Worm (Caenorhabditis elegans): ENCODE data around the gene C32H11.4.
"Not testable (repeated sequence)": the region's sequence is repeated elsewhere in the genome, so short reads cannot be mapped to it uniquely, and the experiment has no call there.

The C32H11.4 gene

DNA sequence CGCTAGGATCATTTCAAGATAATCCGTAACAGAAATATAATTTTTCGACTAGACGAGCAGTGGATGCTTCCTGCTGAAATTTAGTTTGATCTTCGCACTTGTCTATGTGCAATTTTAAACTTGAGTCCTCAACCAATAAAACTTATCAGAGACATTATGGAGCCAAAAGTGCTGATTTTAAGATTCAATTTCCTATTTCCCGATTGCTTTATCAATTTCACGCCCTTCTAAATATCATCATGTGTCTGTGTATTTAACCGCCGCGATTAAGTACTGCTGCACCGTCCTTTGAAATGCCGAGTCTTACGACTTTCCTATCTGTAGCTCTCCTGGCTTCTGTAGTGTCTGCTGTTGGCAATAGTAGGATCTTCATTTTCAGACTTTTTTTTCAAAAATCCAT lies at the start of gene C32H11.4:
Gene C32H11.4 (plus strand): TSS at position 238 of the 400 bp plus-strand sequence.
- TF ChIP-seq ceh-6 (GFP tag; optimal IDR thresholded peaks at IDR 0.05) (no peak), F13H6.1 (tag; optimal IDR thresholded peaks at IDR 0.05) (no peak), tbx-7 (tag; optimal IDR thresholded peaks at IDR 0.05) (no peak), pax-1 (tag; optimal IDR thresholded peaks at IDR 0.05) (no peak), hlh-15 (tag; optimal IDR thresholded peaks at IDR 0.05) (no peak), gmeb-2 (tag; optimal IDR thresholded peaks at IDR 0.05) (no peak), elt-4 (tag; optimal IDR thresholded peaks at IDR 0.05) (no peak), hlh-13 (GFP tag; optimal IDR thresholded peaks at IDR 0.05) (no peak), che-1 (tag; optimal IDR thresholded peaks at IDR 0.05) (no peak), tbx-2 (tag; optimal IDR thresholded peaks at IDR 0.05) (no peak), ahr-1 (tag; optimal IDR thresholded peaks at IDR 0.05) (no peak), dmd-4 (tag; optimal IDR thresholded peaks at IDR 0.05; ENCODE audit: borderline replicate concordance) (no peak), unc-42 (tag; optimal IDR thresholded peaks at IDR 0.05) (no peak), Y22D7AL.16 (tag; optimal IDR thresholded peaks at IDR 0.05) (no peak), ceh-14 (tag; optimal IDR thresholded peaks at IDR 0.05) (no peak), ets-4 (tag; optimal IDR thresholded peaks at IDR 0.05) (no peak), ama-1 (optimal IDR thresholded peaks at IDR 0.05) (no peak), madf-2 (tag; optimal IDR thresholded peaks at IDR 0.05) (no peak)

DNA sequence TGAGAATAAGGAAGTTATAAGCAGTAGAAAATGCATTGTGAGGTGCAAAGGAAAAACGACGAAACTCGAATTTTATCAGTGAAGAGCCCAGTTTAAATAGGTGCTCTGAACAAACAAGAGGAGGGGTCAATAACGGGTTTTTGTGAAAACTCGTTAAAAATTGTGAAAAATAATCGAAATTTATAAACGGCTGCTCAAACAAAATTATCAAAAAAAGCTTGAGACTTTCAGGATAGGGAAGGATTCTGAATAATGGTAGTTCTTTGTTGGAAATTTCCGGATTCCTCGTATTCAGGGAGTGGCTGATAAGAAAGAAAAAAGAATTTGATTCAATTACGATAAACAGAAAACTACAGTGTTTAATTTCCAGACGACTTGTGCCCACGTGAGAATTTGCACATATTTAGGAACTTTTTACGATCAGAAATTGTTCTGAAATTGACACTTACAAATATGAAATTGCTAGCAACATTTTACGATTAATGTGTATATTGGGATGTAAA lies 49.6 kb upstream of the C32H11.4 start, which contains the start of gene clec-187:
Gene clec-187 (minus strand): TSS at position 51 of the 503 bp plus-strand sequence.
- TF ChIP-seq pat-9 (tag; optimal IDR thresholded peaks at IDR 0.05) (no peak), ceh-24 (tag; optimal IDR thresholded peaks at IDR 0.05) (no peak), hlh-13 (GFP tag; optimal IDR thresholded peaks at IDR 0.05) (no peak), che-1 (tag; optimal IDR thresholded peaks at IDR 0.05) (no peak), mec-3 (tag; optimal IDR thresholded peaks at IDR 0.05; ENCODE audit: borderline replicate concordance) (no peak), pqm-1 (tag; optimal IDR thresholded peaks at IDR 0.05) (no peak), dve-1 (tag; optimal IDR thresholded peaks at IDR 0.05) (no peak), ama-1 (optimal IDR thresholded peaks at IDR 0.05) (no peak)

DNA sequence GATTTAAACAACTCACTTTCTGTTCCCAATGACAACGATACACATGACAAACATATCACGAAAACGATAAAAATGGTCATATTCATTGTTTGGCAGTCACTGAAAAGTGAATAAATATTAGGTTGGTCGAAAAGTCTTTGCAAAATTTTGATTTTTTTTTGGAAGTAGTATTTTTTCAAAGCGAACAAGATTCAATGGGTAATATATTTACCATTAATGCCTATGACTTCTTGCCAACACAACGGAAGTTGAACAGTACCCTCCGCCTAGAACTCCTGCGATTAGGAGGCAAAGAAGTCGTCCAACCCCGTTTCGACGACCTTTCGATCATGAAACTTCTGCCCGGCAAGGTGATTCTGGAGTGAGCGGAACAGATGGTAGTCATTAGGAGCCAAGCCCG lies 45.8 kb upstream of the C32H11.4 start, which contains the start of gene ZK896.1:
Gene ZK896.1 (minus strand): TSS at position 101 of the 400 bp plus-strand sequence.
- not testable (repeated sequence) for TF ChIP-seq C08G9.2 (tag; optimal IDR thresholded peaks at IDR 0.05); K09A11.1 (tag; optimal IDR thresholded peaks at IDR 0.05; ENCODE audit: insufficient read depth); ceh-31 (tag; optimal IDR thresholded peaks at IDR 0.05)

DNA sequence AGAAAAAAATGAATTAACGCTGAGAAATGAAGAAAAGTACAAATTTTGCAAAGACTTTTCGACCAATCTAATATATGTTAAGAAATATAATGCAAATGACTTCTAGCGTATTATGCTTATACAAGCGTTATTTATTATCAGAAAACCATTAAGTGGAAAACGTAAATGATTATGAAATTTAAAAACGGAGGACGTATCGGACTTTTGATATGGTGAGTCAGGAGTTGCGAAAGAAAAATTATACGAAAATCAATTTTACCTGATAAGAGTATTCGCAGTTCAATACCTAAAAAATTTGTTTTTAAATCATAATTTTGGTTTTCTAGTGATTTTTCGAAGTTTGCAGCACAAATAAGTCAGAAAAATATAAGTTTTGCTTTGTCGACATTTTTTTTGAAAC lies 44.5 kb upstream of the C32H11.4 start:
- TF ChIP-seq pqm-1 (tag; optimal IDR thresholded peaks at IDR 0.05): no peak
- TF ChIP-seq ceh-9 (tag; optimal IDR thresholded peaks at IDR 0.05): no peak
- TF ChIP-seq syd-9 (tag; optimal IDR thresholded peaks at IDR 0.05): no peak
- TF ChIP-seq sdc-2 (tag; optimal IDR thresholded peaks at IDR 0.05): no peak
- TF ChIP-seq K02D7.2 (tag; optimal IDR thresholded peaks at IDR 0.05): no peak
- TF ChIP-seq odd-2 (tag; optimal IDR thresholded peaks at IDR 0.05): no peak
- no peak for TF ChIP-seq sox-4 (tag; optimal IDR thresholded peaks at IDR 0.05)
- TF ChIP-seq lin-11 (tag; optimal IDR thresholded peaks at IDR 0.05): no peak
- no peak for TF ChIP-seq ceh-30 (tag; optimal IDR thresholded peaks at IDR 0.05)
- TF ChIP-seq dmd-4 (tag; optimal IDR thresholded peaks at IDR 0.05; ENCODE audit: borderline replicate concordance): no peak
- TF ChIP-seq ceh-48 (tag; optimal IDR thresholded peaks at IDR 0.05): no peak
- TF ChIP-seq C08G9.2 (tag; optimal IDR thresholded peaks at IDR 0.05): no peak
- no peak for TF ChIP-seq tbx-2 (tag; optimal IDR thresholded peaks at IDR 0.05)
- TF ChIP-seq ahr-1 (tag; optimal IDR thresholded peaks at IDR 0.05): no peak

DNA sequence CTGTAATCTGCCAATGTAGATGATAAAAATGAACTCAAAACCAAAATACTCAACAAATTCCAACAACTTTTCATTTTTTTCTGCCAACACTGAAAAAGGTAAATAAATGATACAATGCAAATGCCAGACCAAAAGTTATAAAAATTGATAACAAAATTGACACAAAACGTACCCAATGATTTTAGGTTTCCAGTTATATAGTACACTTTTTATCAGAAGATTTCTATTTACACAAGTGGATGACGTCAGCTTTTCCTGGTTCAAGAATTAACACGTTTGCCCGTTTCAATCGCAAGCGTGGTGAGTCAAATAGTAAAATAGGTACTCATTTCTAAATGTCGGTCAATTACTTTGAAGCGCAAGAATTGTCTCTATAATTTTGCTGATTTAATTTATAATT lies 41.5 kb upstream of the C32H11.4 start, which contains the start of gene ZK896.5:
Gene ZK896.5 (minus strand): TSS at position 89 of the 400 bp plus-strand sequence.
- no peak for TF ChIP-seq rnt-1 (tag; optimal IDR thresholded peaks at IDR 0.05)
- no peak for TF ChIP-seq hlh-8 (tag; optimal IDR thresholded peaks at IDR 0.05)
- TF ChIP-seq ceh-18 (tag; optimal IDR thresholded peaks at IDR 0.05): no peak
- peak; percentile 3 for TF ChIP-seq elt-2 (tag; optimal IDR thresholded peaks at IDR 0.05)
